Fruit fly (Drosophila melanogaster) whole organism, embryonic: ENCODE measurements around the gene CG31525.

Source experiments
- Awh ChIP-seq: fragments of 200-800 bp; sonication (Bioruptor generic); IDR thresholded peaks from 2 replicates; pipeline ENCODE4, ENCODE4 v1.3.6; 2022; ENCODE audit warnings: missing biosample characterization, missing genetic modification characterization
- B-H2 ChIP-seq: fragments of 200-800 bp; sonication (Bioruptor generic); optimal IDR thresholded peaks from 2 replicates; lab custom pipeline; 2018; ENCODE audit warnings: missing biosample characterization, mild to moderate bottlenecking, missing genetic modification characterization
- CG12104 ChIP-seq: fragments of 200-800 bp; sonication (Bioruptor generic); optimal IDR thresholded peaks from 3 replicates; lab custom pipeline; 2016; ENCODE audit warnings: missing biosample characterization, missing genetic modification characterization
- CG12155 ChIP-seq: fragments of 200-800 bp; sonication (Bioruptor generic); optimal IDR thresholded peaks from 3 replicates; lab custom pipeline; 2016; ENCODE audit warnings: missing biosample characterization, missing genetic modification characterization
- CG13287 ChIP-seq: fragments of 200-800 bp; sonication (Bioruptor generic); IDR thresholded peaks from 2 replicates; pipeline ENCODE4 v1.3.6; 2022; ENCODE audit warnings: missing biosample characterization, missing genetic modification characterization; ENCODE audit not compliant: partially characterized antibody
- CG13894 ChIP-seq: fragments of 200-800 bp; sonication (Bioruptor generic); optimal IDR thresholded peaks from 3 replicates; lab custom pipeline; 2018; ENCODE audit warnings: missing biosample characterization, mild to moderate bottlenecking, missing genetic modification characterization, moderate library complexity
- CG14667 ChIP-seq: fragments of 200-800 bp; sonication (Bioruptor generic); IDR thresholded peaks from 2 replicates; pipeline ENCODE4 v1.3.6; 2022; ENCODE audit warnings: missing biosample characterization, missing genetic modification characterization
- CG15073 ChIP-seq: fragments of 200-800 bp; sonication (Bioruptor generic); optimal IDR thresholded peaks from 2 replicates; lab custom pipeline; 2016; ENCODE audit warnings: missing biosample characterization, missing genetic modification characterization
- CG15479 ChIP-seq: fragments of 200-800 bp; sonication (Bioruptor generic); optimal IDR thresholded peaks from 3 replicates; lab custom pipeline; 2019; ENCODE audit warnings: missing biosample characterization, mild to moderate bottlenecking, missing genetic modification characterization, moderate library complexity
- CG16815 ChIP-seq: fragments of 200-800 bp; sonication (Bioruptor generic); optimal IDR thresholded peaks from 3 replicates; lab custom pipeline; 2017; ENCODE audit warnings: missing biosample characterization, mild to moderate bottlenecking, missing genetic modification characterization
- CG17802 ChIP-seq: fragments of 200-800 bp; sonication (Bioruptor generic); optimal IDR thresholded peaks from 2 replicates; lab custom pipeline; 2018; ENCODE audit warnings: missing biosample characterization, mild to moderate bottlenecking, missing genetic modification characterization, moderate library complexity
- CG2889 ChIP-seq: fragments of 200-800 bp; sonication (Bioruptor generic); IDR thresholded peaks from 3 replicates; pipeline ENCODE4 v1.3.6; 2022; ENCODE audit warnings: missing biosample characterization, missing genetic modification characterization
- CG30020 ChIP-seq: fragments of 200-800 bp; optimal IDR thresholded peaks from 2 replicates; lab custom pipeline; 2019; ENCODE audit warnings: missing biosample characterization, mild to moderate bottlenecking, missing genetic modification characterization, moderate library complexity
- CG6791 ChIP-seq: fragments of 200-800 bp; sonication (Bioruptor generic); IDR thresholded peaks from 3 replicates; pipeline ENCODE4 v1.3.6; 2022; ENCODE audit warnings: missing biosample characterization, missing genetic modification characterization; ENCODE audit not compliant: partially characterized antibody
- CG7786 ChIP-seq: fragments of 200-800 bp; sonication (Bioruptor generic); optimal IDR thresholded peaks from 2 replicates; lab custom pipeline; 2016; ENCODE audit warnings: missing biosample characterization, missing genetic modification characterization
- CG8281 ChIP-seq: fragments of 200-800 bp; sonication (Bioruptor generic); optimal IDR thresholded peaks from 2 replicates; lab custom pipeline; 2018; ENCODE audit warnings: missing biosample characterization, mild to moderate bottlenecking, missing genetic modification characterization, moderate library complexity
- CG9437 ChIP-seq: fragments of 200-800 bp; sonication (Bioruptor generic); optimal IDR thresholded peaks from 2 replicates; lab custom pipeline; 2018; ENCODE audit warnings: missing biosample characterization, mild to moderate bottlenecking, missing genetic modification characterization
- D ChIP-seq, 2 experiments: fragments of 200-800 bp in 1 of 2; fragments of >200 bp in 1 of 2; sonication (Bioruptor generic) in 1 of 2; optimal IDR thresholded peaks; 2 replicates in 1 of 2; 3 replicates in 1 of 2; lab custom pipeline; 2017; ENCODE audit warnings: mild to moderate bottlenecking in 1 of 2, missing biosample characterization in 1 of 2, missing genetic modification characterization in 1 of 2, missing genetic modification reagents in 1 of 2
- Dad ChIP-seq: fragments of 200-800 bp; sonication (Bioruptor generic); optimal IDR thresholded peaks from 3 replicates; lab custom pipeline; 2016; ENCODE audit warnings: missing biosample characterization, missing genetic modification characterization
- Dfd ChIP-seq, 2 experiments: fragments of >200 bp; optimal IDR thresholded peaks; 2 replicates each; lab custom pipeline; 2017; ENCODE audit warnings: missing biosample characterization in 2 of 2, missing genetic modification characterization in 2 of 2
- Fer2 ChIP-seq: fragments of 200-800 bp; sonication (Bioruptor generic); optimal IDR thresholded peaks from 2 replicates; lab custom pipeline; 2018; ENCODE audit warnings: missing biosample characterization, mild to moderate bottlenecking, missing genetic modification characterization, moderate library complexity
- HLHmδ ChIP-seq: fragments of 200-800 bp; sonication (Bioruptor generic); optimal IDR thresholded peaks from 2 replicates; lab custom pipeline; 2018; ENCODE audit warnings: missing biosample characterization, mild to moderate bottlenecking, missing genetic modification characterization, moderate library complexity
- Hr51 ChIP-seq, 2 experiments: fragments of 200-800 bp; sonication (Bioruptor generic); optimal IDR thresholded peaks; 2 replicates in 1 of 2; 3 replicates in 1 of 2; lab custom pipeline; 2016 to 2018; ENCODE audit warnings: missing biosample characterization in 2 of 2, missing genetic modification characterization in 2 of 2, mild to moderate bottlenecking in 1 of 2, moderate library complexity in 1 of 2
- Jarid2 ChIP-seq: fragments of 200-800 bp; sonication (Bioruptor generic); optimal IDR thresholded peaks from 3 replicates; lab custom pipeline; 2017; ENCODE audit warnings: mild to moderate bottlenecking, missing biosample characterization, missing genetic modification reagents, missing genetic modification characterization
- Lhr ChIP-seq: fragments of 200-800 bp; sonication (Bioruptor generic); optimal IDR thresholded peaks from 3 replicates; lab custom pipeline; 2017; ENCODE audit warnings: mild to moderate bottlenecking, missing biosample characterization, missing genetic modification reagents, missing genetic modification characterization
- Mes4 ChIP-seq: fragments of 200-800 bp; sonication (Bioruptor generic); optimal IDR thresholded peaks from 2 replicates; lab custom pipeline; 2016; ENCODE audit warnings: missing biosample characterization, missing genetic modification characterization
- PHDP ChIP-seq: fragments of 200-800 bp; sonication (Bioruptor generic); optimal IDR thresholded peaks from 3 replicates; lab custom pipeline; 2018; ENCODE audit warnings: missing biosample characterization, mild to moderate bottlenecking, missing genetic modification characterization, moderate library complexity
- Pdp1 ChIP-seq, 2 experiments: fragments of 200-800 bp; sonication (Bioruptor generic); optimal IDR thresholded peaks; 3 replicates each; lab custom pipeline; 2016; ENCODE audit warnings: missing biosample characterization in 2 of 2, missing genetic modification characterization in 2 of 2, mild to moderate bottlenecking in 1 of 2, moderate library complexity in 1 of 2
- Rx ChIP-seq: fragments of 200-800 bp; sonication (Bioruptor generic); IDR thresholded peaks from 2 replicates; pipeline ENCODE4 v1.3.6; 2022; ENCODE audit warnings: missing biosample characterization, missing genetic modification characterization
- Xbp1 ChIP-seq: fragments of 200-800 bp; sonication (Bioruptor generic); optimal IDR thresholded peaks from 3 replicates; lab custom pipeline; 2016; ENCODE audit warnings: missing biosample characterization, mild to moderate bottlenecking, missing genetic modification characterization
- abd-A ChIP-seq: fragments of 200-800 bp; sonication (Bioruptor generic); optimal IDR thresholded peaks from 3 replicates; lab custom pipeline; 2019; ENCODE audit warnings: missing biosample characterization, mild to moderate bottlenecking, missing genetic modification characterization, moderate library complexity
- ash1 ChIP-seq: fragments of 200-800 bp; sonication (Bioruptor generic); optimal IDR thresholded peaks from 2 replicates; lab custom pipeline; 2018; ENCODE audit warnings: missing biosample characterization, mild to moderate bottlenecking, missing genetic modification characterization
- bigmax ChIP-seq: fragments of 200-800 bp; sonication (Bioruptor generic); optimal IDR thresholded peaks from 2 replicates; lab custom pipeline; 2018; ENCODE audit warnings: missing biosample characterization, mild to moderate bottlenecking, missing genetic modification characterization
- bsh ChIP-seq, 2 experiments: fragments of 200-800 bp; sonication (Bioruptor generic); optimal IDR thresholded peaks; 2 replicates each; lab custom pipeline; 2017 to 2018; ENCODE audit warnings: mild to moderate bottlenecking in 2 of 2, missing biosample characterization in 2 of 2, missing genetic modification characterization in 2 of 2, moderate library complexity in 1 of 2
- chm ChIP-seq: fragments of 200-800 bp; sonication (Bioruptor generic); IDR thresholded peaks from 2 replicates; pipeline ENCODE4 v1.3.6; 2022; ENCODE audit warnings: missing biosample characterization, missing genetic modification characterization
- emc ChIP-seq: fragments of 200-800 bp; sonication (Bioruptor generic); optimal IDR thresholded peaks from 2 replicates; lab custom pipeline; 2016; ENCODE audit warnings: missing biosample characterization, missing genetic modification characterization
- esg ChIP-seq: fragments of 200-800 bp; sonication (Bioruptor generic); conservative IDR thresholded peaks from 2 replicates; pipeline ENCODE4 v1.3.6; 2022; ENCODE audit warnings: missing biosample characterization, missing genetic modification characterization
- gcm ChIP-seq: fragments of 200-800 bp; sonication (Bioruptor generic); optimal IDR thresholded peaks from 2 replicates; lab custom pipeline; 2019; ENCODE audit warnings: missing biosample characterization, mild to moderate bottlenecking, missing genetic modification characterization, moderate library complexity
- gsb-n ChIP-seq: fragments of 200-800 bp; sonication (Bioruptor generic); optimal IDR thresholded peaks from 3 replicates; lab custom pipeline; 2018; ENCODE audit warnings: missing biosample characterization, mild to moderate bottlenecking, missing genetic modification characterization
- lbe ChIP-seq: fragments of 200-800 bp; sonication (Bioruptor generic); optimal IDR thresholded peaks from 2 replicates; lab custom pipeline; 2016; ENCODE audit warnings: missing biosample characterization, mild to moderate bottlenecking, missing genetic modification characterization
- mld ChIP-seq: fragments of 200-800 bp; sonication (Bioruptor generic); IDR thresholded peaks from 3 replicates; pipeline ENCODE4 v1.3.6; 2022; ENCODE audit warnings: missing biosample characterization, missing genetic modification characterization; ENCODE audit not compliant: partially characterized antibody
- nerfin-1 ChIP-seq: fragments of 200-800 bp; sonication (Bioruptor generic); optimal IDR thresholded peaks from 3 replicates; lab custom pipeline; 2019; ENCODE audit warnings: missing biosample characterization, mild to moderate bottlenecking, missing genetic modification characterization, moderate library complexity
- nmo ChIP-seq: fragments of 200-800 bp; sonication (Bioruptor generic); optimal IDR thresholded peaks from 2 replicates; lab custom pipeline; 2018; ENCODE audit warnings: missing biosample characterization, mild to moderate bottlenecking, missing genetic modification characterization, moderate library complexity
- sd ChIP-seq: fragments of 200-800 bp; sonication (Bioruptor generic); optimal IDR thresholded peaks from 3 replicates; lab custom pipeline; 2018; ENCODE audit warnings: missing biosample characterization, mild to moderate bottlenecking, missing genetic modification characterization, moderate library complexity
- sisA ChIP-seq: fragments of 200-800 bp; sonication (Bioruptor generic); IDR thresholded peaks from 2 replicates; pipeline ENCODE4 v1.3.6; 2022; ENCODE audit warnings: missing biosample characterization, missing genetic modification characterization
- sug ChIP-seq: fragments of 200-800 bp; optimal IDR thresholded peaks from 2 replicates; lab custom pipeline; 2019; ENCODE audit warnings: missing biosample characterization, mild to moderate bottlenecking, missing genetic modification characterization, moderate library complexity
- tap ChIP-seq: fragments of 200-800 bp; optimal IDR thresholded peaks from 3 replicates; lab custom pipeline; 2019; ENCODE audit warnings: missing biosample characterization, mild to moderate bottlenecking, missing genetic modification characterization, moderate library complexity
- trh ChIP-seq: fragments of 200-800 bp; sonication (Bioruptor generic); optimal IDR thresholded peaks from 2 replicates; lab custom pipeline; 2016; ENCODE audit warnings: missing biosample characterization, missing genetic modification characterization
- vnd ChIP-seq: fragments of 200-800 bp; sonication (Bioruptor generic); IDR thresholded peaks from 3 replicates; pipeline ENCODE4 v1.3.6; 2022; ENCODE audit warnings: missing biosample characterization, missing genetic modification characterization; ENCODE audit not compliant: partially characterized antibody
- wdn ChIP-seq: fragments of 200-800 bp; sonication (Bioruptor generic); IDR thresholded peaks from 2 replicates; pipeline ENCODE4 v1.3.6; 2022; ENCODE audit warnings: missing biosample characterization, missing genetic modification characterization

CG31525 gene

dm6 chr3R:4445083-4445482 is 18.3 kb downstream of the CG31525 start (continued):
- TF ChIP-seq wdn (GFP tag; lab: Robert Waterston, UW) (no peak), Dad (GFP tag; lab: Kevin White, UChicago) (no peak), sug (peak; percentile 16), CG6791 (no peak), CG2889 (no peak), Awh (GFP tag; lab: Robert Waterston, UW) (no peak), PHDP (no peak), gsb-n (tag; lab: Kevin White, UChicago) (no peak), Fer2 (tag; lab: Kevin White, UChicago) (no peak), nerfin-1 (tag; lab: Kevin White, UChicago) (no peak), trh (GFP tag; lab: Kevin White, UChicago) (no peak), HLHmδ (GFP tag; lab: Kevin White, UChicago) (no peak), tap (no peak), CG15479 (GFP tag; lab: Kevin White, UChicago) (peak; percentile 83), CG7786 (GFP tag; lab: Kevin White, UChicago) (no peak), lbe (GFP tag; lab: Kevin White, UChicago) (no peak), Mes4 (no peak), CG14667 (GFP tag; lab: Robert Waterston, UW) (no peak), emc (GFP tag; lab: Kevin White, UChicago) (no peak), CG13894 (tag; lab: Kevin White, UChicago) (no peak), CG9437 (GFP tag; lab: Kevin White, UChicago) (peak; percentile 74), B-H2 (GFP tag; lab: Kevin White, UChicago) (no peak), esg (GFP tag; lab: Robert Waterston, UW) (no peak), D (optimal IDR thresholded peaks at IDR 0.05; lab: Kevin White, UChicago) (no peak), D (GFP tag; optimal IDR thresholded peaks at IDR 0.05; lab: Kevin White, UChicago) (no peak), CG16815 (no peak), Lhr (GFP tag; lab: Kevin White, UChicago) (no peak), CG12104 (no peak), CG12155 (GFP tag; lab: Kevin White, UChicago) (no peak), sisA (GFP tag; lab: Robert Waterston, UW) (no peak), CG17802 (tag; lab: Kevin White, UChicago) (no peak), chm (no peak), gcm (no peak), CG15073 (GFP tag; lab: Kevin White, UChicago) (no peak), nmo (GFP tag; lab: Kevin White, UChicago) (no peak), Hr51 (GFP tag; optimal IDR thresholded peaks at IDR 0.05; lab: Kevin White, UChicago) (no peak), vnd (GFP tag; lab: Robert Waterston, UW) (no peak), abd-A (tag; lab: Kevin White, UChicago) (no peak), Rx (GFP tag; lab: Robert Waterston, UW) (no peak), Xbp1 (GFP tag; lab: Kevin White, UChicago) (no peak), CG30020 (tag; lab: Kevin White, UChicago) (no peak), CG8281 (tag; lab: Kevin White, UChicago) (no peak), Jarid2 (GFP tag; lab: Kevin White, UChicago) (no peak), Dfd (GFP tag; optimal IDR thresholded peaks at IDR 0.05; lab: Kevin White, UChicago) (no peak), bigmax (no peak), bsh (GFP tag; optimal IDR thresholded peaks at IDR 0.05; lab: Kevin White, UChicago) (no peak), CG13287 (GFP tag; lab: Robert Waterston, UW) (peak; percentile 8; the same call in 1 of the 2 replicates), sd (peak; percentile 27), Pdp1 (GFP tag; optimal IDR thresholded peaks at IDR 0.05; lab: Kevin White, UChicago) (peak in 1 of 2 experiments; percentile 69), ash1 (GFP tag; lab: Kevin White, UChicago) (no peak), mld (GFP tag; lab: Robert Waterston, UW) (0 out of 3 replicates have a peak, but pooled peaks have one; percentile 42)
